Worm (Caenorhabditis elegans): ENCODE results near the gene K08H2.2.

ce11 chrX:13247614-13248013, 12.8 kb upstream of the K08H2.2 start:
- TF ChIP-seq ztf-29 (GFP tag; IDR thresholded peaks at IDR 0.05) (no peak), ztf-23 (GFP tag; IDR thresholded peaks at IDR 0.05) (no peak), T22C8.4 (GFP tag; IDR thresholded peaks at IDR 0.05) (no peak), flt-1 (GFP tag; IDR thresholded peaks at IDR 0.05) (no peak), tab-1 (GFP tag; IDR thresholded peaks at IDR 0.05) (no peak), med-1 (GFP tag; optimal IDR thresholded peaks at IDR 0.05; ENCODE audit: insufficient read depth) (no peak), ref-1 (GFP tag; conservative IDR thresholded peaks at IDR 0.05) (no peak), cog-1 (tag; optimal IDR thresholded peaks at IDR 0.05) (no peak)

Measured in whole organism, midembryonic.